Worm (Caenorhabditis elegans) whole organism, L2 larva: ENCODE results near the gene C39B5.2.

ENCODE experiments used
- R02D3.7 ChIP-seq: fragments of 150-350 bp; optimal IDR thresholded peaks from 2 replicates; lab custom pipeline; 2014; ENCODE audit warnings: missing biosample characterization, missing genetic modification characterization
- ama-1 ChIP-seq: fragments of 150-350 bp; optimal IDR thresholded peaks from 2 replicates; lab custom pipeline; 2018; ENCODE audit warnings: inconsistent platforms
- ceh-16 ChIP-seq: fragments of 150-350 bp; optimal IDR thresholded peaks from 2 replicates; lab custom pipeline; 2014; ENCODE audit warnings: missing biosample characterization, missing genetic modification characterization
- dmd-4 ChIP-seq: sonication (generic microtip); optimal IDR thresholded peaks from 2 replicates; lab custom pipeline; 2017; ENCODE audit warnings: missing biosample characterization, missing genetic modification characterization
- nhr-11 ChIP-seq: fragments of 150-350 bp; optimal IDR thresholded peaks from 2 replicates; lab custom pipeline; 2014; ENCODE audit warnings: missing biosample characterization, missing genetic modification characterization
- nhr-25 ChIP-seq: fragments of 150-350 bp; sonication (generic microtip); optimal IDR thresholded peaks from 3 replicates; lab custom pipeline; 2014; ENCODE audit warnings: missing biosample characterization, missing genetic modification characterization
- nhr-6 ChIP-seq: fragments of 150-350 bp; optimal IDR thresholded peaks from 2 replicates; lab custom pipeline; 2014; ENCODE audit warnings: missing biosample characterization, missing genetic modification characterization
- sma-3 ChIP-seq: sonication (generic microtip); optimal IDR thresholded peaks from 2 replicates; lab custom pipeline; 2016; ENCODE audit warnings: missing genetic modification reagents, missing genetic modification characterization, missing compliant biosample characterization
- snpc-4 ChIP-seq: fragments of 150-350 bp; optimal IDR thresholded peaks from 2 replicates; lab custom pipeline; 2014; ENCODE audit warnings: missing biosample characterization, missing genetic modification characterization
- unc-55 ChIP-seq: fragments of 150-350 bp; sonication (generic microtip); optimal IDR thresholded peaks from 3 replicates; lab custom pipeline; 2014; ENCODE audit warnings: missing biosample characterization, missing genetic modification reagents, missing genetic modification characterization
- unc-62 ChIP-seq: fragments of 150-350 bp; optimal IDR thresholded peaks from 2 replicates; lab custom pipeline; 2014; ENCODE audit warnings: missing biosample characterization, missing genetic modification reagents, missing genetic modification characterization
- zag-1 ChIP-seq: fragments of 150-350 bp; optimal IDR thresholded peaks from 2 replicates; lab custom pipeline; 2014; ENCODE audit warnings: missing biosample characterization, missing genetic modification characterization
- ztf-11 ChIP-seq: sonication (generic microtip); optimal IDR thresholded peaks from 2 replicates; lab custom pipeline; 2017; ENCODE audit warnings: missing biosample characterization, missing genetic modification characterization

DNA sequence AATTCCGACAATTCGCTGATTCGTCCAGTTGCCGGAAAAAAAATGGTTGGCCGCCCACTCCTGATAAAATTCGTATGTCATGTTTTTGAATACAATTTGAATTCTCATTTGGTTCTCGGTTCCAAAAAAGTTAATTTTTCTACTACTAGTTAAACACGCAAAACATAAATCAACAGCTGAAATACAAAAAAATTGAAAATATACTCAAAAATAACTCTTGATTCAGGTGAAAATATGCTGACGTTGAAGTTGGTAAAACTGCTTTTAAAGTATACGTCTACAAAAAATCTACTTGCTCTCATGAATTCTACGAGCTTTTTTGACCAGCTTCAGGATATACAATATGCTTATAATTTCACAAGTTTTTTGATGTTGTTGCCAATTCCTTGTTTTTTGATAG, 5.8 kb downstream of the C39B5.2 start, which contains the start of gene srz-56:
- TF ChIP-seq nhr-11 (no peak), zag-1 (tag; lab: Kevin White, UChicago) (no peak), unc-62 (no peak), ceh-16 (tag; lab: Kevin White, UChicago) (no peak), nhr-6 (tag; lab: Kevin White, UChicago) (no peak), ztf-11 (no peak), R02D3.7 (no peak), nhr-25 (tag; lab: Kevin White, UChicago) (no peak), ama-1 (lab: Kevin White, UChicago) (no peak), unc-55 (GFP tag; lab: Kevin White, UChicago) (no peak), dmd-4 (no peak), sma-3 (no peak), snpc-4 (no peak)
